Worm (Caenorhabditis elegans) whole organism, L4 larva: ENCODE data around the gene mdt-6.

Experiments used
- F10B5.3 ChIP-seq: sonication (generic microtip); optimal IDR thresholded peaks from 2 replicates; lab custom pipeline; 2016; ENCODE audit warnings: mild to moderate bottlenecking, missing genetic modification characterization, missing compliant biosample characterization
- dpl-1 ChIP-seq: fragments of 150-350 bp; optimal IDR thresholded peaks from 2 replicates; lab custom pipeline; 2014; ENCODE audit warnings: missing biosample characterization, missing genetic modification reagents, missing genetic modification characterization
- egl-27 ChIP-seq: sonication (generic microtip); optimal IDR thresholded peaks from 3 replicates; lab custom pipeline; 2017; ENCODE audit warnings: missing biosample characterization, missing genetic modification reagents, missing genetic modification characterization
- hmg-1.1 ChIP-seq: fragments of 200-800 bp; sonication (Bioruptor generic); IDR thresholded peaks from 2 replicates; pipeline ENCODE4 v1.3.6; 2022; ENCODE audit warnings: missing genetic modification reagents, missing genetic modification characterization, missing compliant biosample characterization
- jun-1 ChIP-seq: fragments of 150-350 bp; optimal IDR thresholded peaks from 2 replicates; lab custom pipeline; 2014; ENCODE audit warnings: missing biosample characterization, missing genetic modification reagents, missing genetic modification characterization
- nhr-11 ChIP-seq: fragments of 150-350 bp; optimal IDR thresholded peaks from 2 replicates; lab custom pipeline; 2014; ENCODE audit warnings: missing biosample characterization, missing genetic modification characterization
- nhr-237 ChIP-seq: sonication (generic microtip); optimal IDR thresholded peaks from 2 replicates; lab custom pipeline; 2017; ENCODE audit warnings: missing biosample characterization, missing genetic modification characterization
- nhr-25 ChIP-seq: sonication (generic microtip); optimal IDR thresholded peaks from 2 replicates; lab custom pipeline; 2017; ENCODE audit warnings: missing genetic modification characterization, mild to moderate bottlenecking, missing compliant biosample characterization, antibody characterized with exemption, moderate library complexity, borderline replicate concordance; ENCODE audit not compliant: insufficient read depth
- ztf-11 ChIP-seq: fragments of 150-350 bp; optimal IDR thresholded peaks from 2 replicates; lab custom pipeline; 2014; ENCODE audit warnings: missing biosample characterization, missing genetic modification characterization

- TF ChIP-seq nhr-237 (tag; lab: Kevin White, UChicago) (no peak), dpl-1 (no peak), egl-27 (tag; lab: Kevin White, UChicago) (no peak), hmg-1.1 (GFP tag; lab: Robert Waterston, UW) (no peak), nhr-11 (no peak), nhr-25 (tag; lab: Kevin White, UChicago) (no peak), F10B5.3 (no peak), jun-1 (no peak), ztf-11 (tag; lab: Kevin White, UChicago) (no peak)
These were observed 10.2 kb upstream of the mdt-6 start for ce11 chrV:7069605-7070004.
